Fruit fly (Drosophila melanogaster) whole organism, embryonic: ENCODE measurements around the gene MSBP.

Experiments
- BEAF-32 ChIP-seq: fragments of 200-800 bp; sonication (Bioruptor generic); optimal IDR thresholded peaks from 3 replicates; lab custom pipeline; 2017; ENCODE audit warnings: missing biosample characterization, missing genetic modification characterization, mild to moderate bottlenecking, moderate library complexity, missing genetic modification reagents
- CG11398 ChIP-seq: fragments of 200-800 bp; sonication (Bioruptor generic); optimal IDR thresholded peaks from 2 replicates; lab custom pipeline; 2016; ENCODE audit warnings: missing biosample characterization, missing genetic modification characterization
- CG12236 ChIP-seq: fragments of 200-800 bp; sonication (Bioruptor generic); optimal IDR thresholded peaks from 2 replicates; lab custom pipeline; 2016; ENCODE audit warnings: missing biosample characterization, missing genetic modification characterization
- CG14710 ChIP-seq: fragments of 200-800 bp; sonication (Bioruptor generic); optimal IDR thresholded peaks from 3 replicates; lab custom pipeline; 2019; ENCODE audit warnings: missing biosample characterization, mild to moderate bottlenecking, missing genetic modification characterization, moderate library complexity
- CG14860 ChIP-seq: fragments of 200-800 bp; sonication (Bioruptor generic); IDR thresholded peaks from 3 replicates; pipeline ENCODE4 v1.3.6; 2022; ENCODE audit warnings: missing biosample characterization, missing genetic modification characterization; ENCODE audit not compliant: partially characterized antibody
- CG2199 ChIP-seq: fragments of 200-800 bp; sonication (Bioruptor generic); IDR thresholded peaks from 3 replicates; pipeline ENCODE4 v1.3.6; 2022; ENCODE audit warnings: missing biosample characterization, missing genetic modification characterization
- CG2712 ChIP-seq: fragments of 200-800 bp; optimal IDR thresholded peaks from 3 replicates; lab custom pipeline; 2019; ENCODE audit warnings: missing biosample characterization, mild to moderate bottlenecking, missing genetic modification characterization, moderate library complexity
- CG34224 ChIP-seq: fragments of 200-800 bp; sonication (Bioruptor generic); IDR thresholded peaks from 3 replicates; pipeline ENCODE4 v1.3.6; 2022; ENCODE audit warnings: missing biosample characterization, missing genetic modification characterization; ENCODE audit not compliant: partially characterized antibody
- CG3838 ChIP-seq: fragments of 200-800 bp; sonication (Bioruptor generic); optimal IDR thresholded peaks from 3 replicates; lab custom pipeline; 2016; ENCODE audit warnings: missing biosample characterization, missing genetic modification characterization
- CG3995 ChIP-seq: fragments of 200-800 bp; sonication (Bioruptor generic); optimal IDR thresholded peaks from 3 replicates; lab custom pipeline; 2016; ENCODE audit warnings: missing biosample characterization, missing genetic modification characterization
- CG6791 ChIP-seq: fragments of 200-800 bp; sonication (Bioruptor generic); IDR thresholded peaks from 3 replicates; pipeline ENCODE4 v1.3.6; 2022; ENCODE audit warnings: missing biosample characterization, missing genetic modification characterization; ENCODE audit not compliant: partially characterized antibody
- CG7963 ChIP-seq: fragments of 200-800 bp; sonication (Bioruptor generic); IDR thresholded peaks from 3 replicates; pipeline ENCODE4 v1.3.6; 2022; ENCODE audit warnings: missing biosample characterization, missing genetic modification characterization; ENCODE audit not compliant: partially characterized antibody
- CG8924 ChIP-seq: fragments of 200-800 bp; optimal IDR thresholded peaks from 3 replicates; lab custom pipeline; 2019; ENCODE audit warnings: missing biosample characterization, mild to moderate bottlenecking, missing genetic modification characterization, moderate library complexity
- Dll ChIP-seq: fragments of 200-800 bp; sonication (Bioruptor generic); IDR thresholded peaks from 4 replicates; pipeline ENCODE4 v1.3.6; 2022; ENCODE audit warnings: missing biosample characterization, missing genetic modification characterization; ENCODE audit not compliant: partially characterized antibody
- Ets65A ChIP-seq: fragments of 200-800 bp; sonication (Bioruptor generic); peaks from one replicate; lab custom pipeline; 2016; ENCODE audit warnings: missing biosample characterization, missing genetic modification characterization
- H15 ChIP-seq: fragments of 200-800 bp; sonication (Bioruptor generic); IDR thresholded peaks from 3 replicates; pipeline ENCODE4 v1.3.6; 2022; ENCODE audit warnings: missing biosample characterization, missing genetic modification characterization
- Med ChIP-seq: fragments of 200-800 bp; sonication (Bioruptor generic); peaks from one replicate; lab custom pipeline; 2016; ENCODE audit warnings: missing biosample characterization, missing genetic modification characterization, mild to moderate bottlenecking, inconsistent platforms, moderate library complexity
- Pdp1 ChIP-seq, 2 experiments: fragments of 200-800 bp; sonication (Bioruptor generic); optimal IDR thresholded peaks; 3 replicates each; lab custom pipeline; 2016; ENCODE audit warnings: missing biosample characterization in 2 of 2, missing genetic modification characterization in 2 of 2, mild to moderate bottlenecking in 1 of 2, moderate library complexity in 1 of 2
- Ssrp ChIP-seq: fragments of 200-800 bp; sonication (Bioruptor generic); optimal IDR thresholded peaks from 2 replicates; lab custom pipeline; 2018; ENCODE audit warnings: missing biosample characterization, mild to moderate bottlenecking, missing genetic modification characterization, moderate library complexity
- amos ChIP-seq: fragments of 200-800 bp; sonication (Bioruptor generic); IDR thresholded peaks from 2 replicates; pipeline ENCODE4 v1.3.6; 2022; ENCODE audit warnings: missing biosample characterization, missing genetic modification characterization; ENCODE audit not compliant: partially characterized antibody
- bbx ChIP-seq: fragments of 200-800 bp; sonication (Bioruptor generic); IDR thresholded peaks from 2 replicates; pipeline ENCODE4 v1.3.6; 2022; ENCODE audit warnings: missing biosample characterization, missing genetic modification characterization; ENCODE audit not compliant: partially characterized antibody
- chinmo ChIP-seq: fragments of 200-800 bp; sonication (Bioruptor generic); IDR thresholded peaks from 4 replicates; pipeline ENCODE4 v1.3.6; 2022; ENCODE audit warnings: missing biosample characterization, missing genetic modification characterization; ENCODE audit not compliant: partially characterized antibody
- fd96Cb ChIP-seq: fragments of 200-800 bp; sonication (Bioruptor generic); optimal IDR thresholded peaks from 2 replicates; lab custom pipeline; 2018; ENCODE audit warnings: missing biosample characterization, mild to moderate bottlenecking, missing genetic modification characterization, moderate library complexity
- gfzf ChIP-seq: fragments of 200-800 bp; sonication (Bioruptor generic); optimal IDR thresholded peaks from 2 replicates; lab custom pipeline; 2016; ENCODE audit warnings: missing biosample characterization, mild to moderate bottlenecking, missing genetic modification characterization, moderate library complexity
- grn ChIP-seq: fragments of 200-800 bp; sonication (Bioruptor generic); optimal IDR thresholded peaks from 3 replicates; lab custom pipeline; 2017; ENCODE audit warnings: missing biosample characterization, missing genetic modification characterization
- hb ChIP-seq: fragments of 200-800 bp; sonication (Bioruptor generic); IDR thresholded peaks from 3 replicates; pipeline ENCODE4 v1.3.6; 2022; ENCODE audit warnings: missing biosample characterization, missing genetic modification characterization; ENCODE audit not compliant: partially characterized antibody
- hbn ChIP-seq: fragments of 200-800 bp; sonication (Bioruptor generic); IDR thresholded peaks from 2 replicates; pipeline ENCODE4 v1.3.6; 2022; ENCODE audit warnings: missing biosample characterization, missing genetic modification characterization; ENCODE audit not compliant: partially characterized antibody
- hth ChIP-seq: fragments of >200 bp; optimal IDR thresholded peaks from 2 replicates; lab custom pipeline; 2017; ENCODE audit warnings: inconsistent platforms
- inv ChIP-seq: fragments of 200-800 bp; sonication (Bioruptor generic); IDR thresholded peaks from 2 replicates; pipeline ENCODE4 v1.3.6; 2022; ENCODE audit warnings: missing biosample characterization, missing genetic modification characterization; ENCODE audit not compliant: partially characterized antibody
- lbe ChIP-seq: fragments of 200-800 bp; sonication (Bioruptor generic); optimal IDR thresholded peaks from 2 replicates; lab custom pipeline; 2016; ENCODE audit warnings: missing biosample characterization, mild to moderate bottlenecking, missing genetic modification characterization
- lmd ChIP-seq: fragments of 200-800 bp; sonication (Bioruptor generic); IDR thresholded peaks from 2 replicates; pipeline ENCODE4 v1.3.6; 2022; ENCODE audit warnings: missing biosample characterization, missing genetic modification characterization
- nmo ChIP-seq: fragments of 200-800 bp; sonication (Bioruptor generic); optimal IDR thresholded peaks from 2 replicates; lab custom pipeline; 2018; ENCODE audit warnings: missing biosample characterization, mild to moderate bottlenecking, missing genetic modification characterization, moderate library complexity
- nom ChIP-seq: fragments of 200-800 bp; sonication (Bioruptor generic); optimal IDR thresholded peaks from 2 replicates; lab custom pipeline; 2017; ENCODE audit warnings: missing biosample characterization, missing genetic modification characterization, mild to moderate bottlenecking, moderate library complexity, missing genetic modification reagents
- peb ChIP-seq: fragments of 200-800 bp; sonication (Bioruptor generic); IDR thresholded peaks from 2 replicates; pipeline ENCODE4 v1.3.6; 2022; ENCODE audit warnings: missing biosample characterization, missing genetic modification characterization
- phol ChIP-seq: fragments of 200-800 bp; sonication (Bioruptor generic); optimal IDR thresholded peaks from 3 replicates; lab custom pipeline; 2018; ENCODE audit warnings: missing biosample characterization, mild to moderate bottlenecking, missing genetic modification characterization, moderate library complexity
- prd ChIP-seq, 3 experiments: fragments of >200 bp in 2 of 3; fragments of 200-800 bp in 1 of 3; sonication (Bioruptor generic) in 1 of 3; optimal IDR thresholded peaks in 2 of 3; IDR thresholded peaks in 1 of 3; 2 replicates in 2 of 3; 3 replicates in 1 of 3; pipeline versions ENCODE4 v1.3.6 to Lab custom; 2017 to 2022; ENCODE audit warnings: missing biosample characterization in 1 of 3, missing genetic modification characterization in 1 of 3
- pzg ChIP-seq: fragments of 200-800 bp; sonication (Bioruptor generic); optimal IDR thresholded peaks from 3 replicates; lab custom pipeline; 2018; ENCODE audit warnings: missing biosample characterization, mild to moderate bottlenecking, missing genetic modification characterization, moderate library complexity
- sd ChIP-seq: fragments of 200-800 bp; sonication (Bioruptor generic); optimal IDR thresholded peaks from 3 replicates; lab custom pipeline; 2018; ENCODE audit warnings: missing biosample characterization, mild to moderate bottlenecking, missing genetic modification characterization, moderate library complexity
- sens ChIP-seq: fragments of 200-800 bp; sonication (Bioruptor generic); peaks from one replicate; lab custom pipeline; 2016; ENCODE audit warnings: missing biosample characterization, missing genetic modification characterization
- sisA ChIP-seq: fragments of 200-800 bp; sonication (Bioruptor generic); IDR thresholded peaks from 2 replicates; pipeline ENCODE4 v1.3.6; 2022; ENCODE audit warnings: missing biosample characterization, missing genetic modification characterization
- stwl ChIP-seq: fragments of 200-800 bp; sonication (Bioruptor generic); optimal IDR thresholded peaks from 3 replicates; lab custom pipeline; 2018; ENCODE audit warnings: missing biosample characterization, mild to moderate bottlenecking, missing genetic modification characterization, moderate library complexity
- tna ChIP-seq: fragments of 200-800 bp; sonication (Bioruptor generic); IDR thresholded peaks from 2 replicates; pipeline ENCODE4 v1.3.6; 2022; ENCODE audit warnings: missing biosample characterization, missing genetic modification characterization; ENCODE audit not compliant: partially characterized antibody
- trem ChIP-seq: fragments of 200-800 bp; optimal IDR thresholded peaks from 3 replicates; lab custom pipeline; 2019; ENCODE audit warnings: missing biosample characterization, mild to moderate bottlenecking, missing genetic modification characterization, moderate library complexity
- unc-4 ChIP-seq: fragments of 200-800 bp; sonication (Bioruptor generic); IDR thresholded peaks from 2 replicates; pipeline ENCODE4 v1.3.6; 2022; ENCODE audit warnings: missing biosample characterization, missing genetic modification characterization; ENCODE audit not compliant: partially characterized antibody
- vvl ChIP-seq: fragments of 200-800 bp; sonication (Bioruptor generic); IDR thresholded peaks from 2 replicates; pipeline ENCODE4 v1.3.6; 2022; ENCODE audit warnings: missing biosample characterization, missing genetic modification characterization
- wek ChIP-seq: fragments of 200-800 bp; sonication (Bioruptor generic); optimal IDR thresholded peaks from 3 replicates; lab custom pipeline; 2018; ENCODE audit warnings: missing biosample characterization, mild to moderate bottlenecking, missing genetic modification characterization, moderate library complexity
- zen2 ChIP-seq: fragments of 200-800 bp; sonication (Bioruptor generic); IDR thresholded peaks from 3 replicates; pipeline ENCODE4 v1.3.6; 2022; ENCODE audit warnings: missing biosample characterization, missing genetic modification characterization; ENCODE audit not compliant: partially characterized antibody

Gene MSBP

DNA sequence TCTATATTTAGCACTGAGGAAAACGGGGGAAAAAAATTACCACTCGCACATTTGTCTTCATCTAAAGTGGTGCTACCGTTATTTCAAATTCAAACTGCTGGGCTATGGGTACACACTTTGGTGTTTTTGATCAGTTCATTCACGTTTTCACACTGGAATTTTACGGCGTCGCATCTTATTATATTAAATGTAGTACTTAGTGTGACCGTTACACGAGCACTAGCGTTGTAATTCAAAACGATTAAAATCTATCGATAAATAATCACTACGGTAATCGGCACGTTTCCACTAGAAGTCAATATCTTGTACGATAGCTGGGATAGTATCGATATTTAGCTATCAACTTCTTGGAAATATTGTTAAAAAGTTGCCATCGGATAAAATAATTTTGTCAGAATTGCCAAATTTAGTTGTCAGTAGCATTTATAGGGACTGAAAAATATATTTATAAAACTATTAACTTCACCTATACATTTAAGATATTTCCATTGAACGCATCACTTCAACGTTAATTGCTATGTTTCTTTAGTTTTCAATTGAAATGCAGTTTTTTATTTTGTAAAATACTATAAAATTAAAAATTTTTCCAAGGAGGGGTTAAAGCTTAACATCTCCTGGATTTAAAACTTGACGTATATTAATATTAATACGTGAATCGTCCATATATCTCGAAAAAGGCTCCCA is 32.2 kb downstream of the MSBP start, which contains the start of the genes CG46440 and Myb (continued):
- TF ChIP-seq CG14860 (GFP tag; lab: Robert Waterston, UW), result peak; percentile 74
- TF ChIP-seq wek (GFP tag; lab: Kevin White, UChicago), result peak; percentile 12
- TF ChIP-seq phol (tag; lab: Kevin White, UChicago), result peak; percentile 9
- TF ChIP-seq grn (GFP tag; lab: Kevin White, UChicago), result no peak
- TF ChIP-seq Med (GFP tag; lab: Kevin White, UChicago), result peak; percentile 63
- no peak for TF ChIP-seq CG12236 (GFP tag; lab: Kevin White, UChicago)
- no peak for TF ChIP-seq peb (GFP tag; lab: Robert Waterston, UW)
- TF ChIP-seq CG3995 (GFP tag; lab: Kevin White, UChicago), result peak; percentile 71
- TF ChIP-seq CG34224 (GFP tag; lab: Robert Waterston, UW), result peak; percentile 71
- TF ChIP-seq trem (tag; lab: Kevin White, UChicago), result peak; percentile 18
- TF ChIP-seq CG6791, result peak; percentile 90
- peak; percentile 78 for TF ChIP-seq tna (GFP tag; lab: Robert Waterston, UW)
- TF ChIP-seq nmo (GFP tag; lab: Kevin White, UChicago), result peak; percentile 14
- no peak for TF ChIP-seq CG3838 (GFP tag; lab: Kevin White, UChicago)
- TF ChIP-seq CG2712 (tag; lab: Kevin White, UChicago), result peak; percentile 26
- TF ChIP-seq sd, result peak; percentile 53
- peak; percentile 82 for TF ChIP-seq hb (GFP tag; lab: Robert Waterston, UW)
- TF ChIP-seq Pdp1 (GFP tag; optimal IDR thresholded peaks at IDR 0.05; lab: Kevin White, UChicago), result peak in 1 of 2 experiments; percentile 5
- TF ChIP-seq H15 (GFP tag; lab: Robert Waterston, UW), result no peak
- peak; percentile 68 for TF ChIP-seq pzg (GFP tag; lab: Kevin White, UChicago)
- TF ChIP-seq lmd, result no peak
- peak; percentile 59 for TF ChIP-seq gfzf (GFP tag; lab: Kevin White, UChicago)
- TF ChIP-seq unc-4 (GFP tag; lab: Robert Waterston, UW), result peak; percentile 75
- peak; percentile 89 for TF ChIP-seq Ets65A (GFP tag; lab: Kevin White, UChicago)
- TF ChIP-seq Ssrp (tag; lab: Kevin White, UChicago), result no peak
- TF ChIP-seq stwl, result peak; percentile 70
- no peak for TF ChIP-seq prd (optimal IDR thresholded peaks at IDR 0.05; lab: Kevin White, UChicago)
- peak; percentile 16; the same call in 1 of the 3 replicates for TF ChIP-seq prd (GFP tag; IDR thresholded peaks at IDR 0.05; lab: Robert Waterston, UW)
- no peak for TF ChIP-seq CG2199 (GFP tag; lab: Robert Waterston, UW)
- TF ChIP-seq Dll (GFP tag; lab: Robert Waterston, UW), result peak; percentile 77
- TF ChIP-seq vvl (GFP tag; lab: Robert Waterston, UW), result peak; percentile 37; the same call in 1 of the 2 replicates
- no peak for TF ChIP-seq CG11398 (GFP tag; lab: Kevin White, UChicago)
- TF ChIP-seq CG14710 (tag; lab: Kevin White, UChicago), result peak; percentile 24
- TF ChIP-seq BEAF-32 (GFP tag; lab: Kevin White, UChicago), result peak; percentile 83
- TF ChIP-seq inv, result peak; percentile 85
- no peak for TF ChIP-seq hth (lab: Kevin White, UChicago)
- TF ChIP-seq hbn (GFP tag; lab: Robert Waterston, UW), result peak; percentile 56
- no peak for TF ChIP-seq sisA
- TF ChIP-seq CG7963 (GFP tag; lab: Robert Waterston, UW), result peak; percentile 86
- peak; percentile 92; the same call in 1 of the 2 replicates for TF ChIP-seq amos
- peak; percentile 87 for TF ChIP-seq bbx
- peak; percentile 10 for TF ChIP-seq lbe
- no peak for TF ChIP-seq zen2 (GFP tag; lab: Robert Waterston, UW)
- peak; percentile 39 for TF ChIP-seq CG8924 (tag; lab: Kevin White, UChicago)
- TF ChIP-seq fd96Cb (tag; lab: Kevin White, UChicago), result no peak
- peak; percentile 54 for TF ChIP-seq sens (GFP tag; lab: Kevin White, UChicago)
- TF ChIP-seq nom (GFP tag; lab: Kevin White, UChicago), result peak; percentile 37
- TF ChIP-seq chinmo (GFP tag; lab: Robert Waterston, UW), result peak; percentile 64; the same call in 1 of the 4 replicates
